Worm (Caenorhabditis elegans) whole organism, late embryonic: Measurements from ENCODE around the gene pqn-76.

Experiments
- ceh-24 ChIP-seq: sonication (generic microtip); optimal IDR thresholded peaks from 2 replicates; lab custom pipeline; 2016; ENCODE audit warnings: mild to moderate bottlenecking, missing genetic modification characterization, missing compliant biosample characterization
- nhr-11 ChIP-seq: fragments of 150-350 bp; optimal IDR thresholded peaks from 2 replicates; lab custom pipeline; 2014; ENCODE audit warnings: missing biosample characterization, missing genetic modification characterization
- npax-4 ChIP-seq: sonication (generic microtip); optimal IDR thresholded peaks from 2 replicates; lab custom pipeline; 2016; ENCODE audit warnings: missing genetic modification characterization, missing compliant biosample characterization
- odd-2 ChIP-seq: sonication (generic microtip); optimal IDR thresholded peaks from 2 replicates; lab custom pipeline; 2017; ENCODE audit warnings: antibody characterized with exemption, mild to moderate bottlenecking, missing genetic modification characterization, missing compliant biosample characterization
- pha-4 ChIP-seq: fragments of 150-350 bp; optimal IDR thresholded peaks from 2 replicates; lab custom pipeline; 2018; ENCODE audit warnings: missing biosample characterization, missing genetic modification reagents, missing genetic modification characterization
- pros-1 ChIP-seq: fragments of 150-350 bp; optimal IDR thresholded peaks from 2 replicates; lab custom pipeline; 2014; ENCODE audit warnings: missing biosample characterization, missing genetic modification reagents, missing genetic modification characterization
- sox-4 ChIP-seq: sonication (generic microtip); optimal IDR thresholded peaks from 2 replicates; lab custom pipeline; 2017; ENCODE audit warnings: mild to moderate bottlenecking, missing genetic modification characterization, inconsistent platforms, missing compliant biosample characterization
- unc-3 ChIP-seq, 2 experiments: fragments of 200-800 bp in 1 of 2; sonication (Bioruptor generic) in 1 of 2; sonication (generic microtip) in 1 of 2; conservative IDR thresholded peaks in 1 of 2; optimal IDR thresholded peaks in 1 of 2; 2 replicates each; pipeline versions ENCODE4 v1.3.6 to Lab custom; 2016 to 2022; ENCODE audit warnings: missing compliant biosample characterization in 2 of 2, missing genetic modification characterization in 2 of 2, missing genetic modification reagents in 1 of 2

ce11 chrIV:15617667-15618066 is 38.8 kb downstream of the pqn-76 start:
- TF ChIP-seq ceh-24 (tag; lab: Kevin White, UChicago), result no peak
- no peak for TF ChIP-seq nhr-11
- TF ChIP-seq odd-2 (tag; lab: Kevin White, UChicago), result no peak
- TF ChIP-seq unc-3 (GFP tag; conservative IDR thresholded peaks at IDR 0.05; lab: Robert Waterston, UW), result no peak
- no peak for TF ChIP-seq unc-3 (tag; optimal IDR thresholded peaks at IDR 0.05; lab: Kevin White, UChicago)
- no peak for TF ChIP-seq sox-4
- TF ChIP-seq pha-4 (tag; lab: Kevin White, UChicago), result no peak
- no peak for TF ChIP-seq pros-1 (tag; lab: Kevin White, UChicago)
- no peak for TF ChIP-seq npax-4 (tag; lab: Kevin White, UChicago)
